Fruit fly (Drosophila melanogaster): ENCODE results near the gene CG11723.

dm6 chr2L:2191404-2191803, 44.3 kb upstream of the CG11723 start:
- TF ChIP-seq CTCF (optimal IDR thresholded peaks at IDR 0.05) (no peak), CG8478 (optimal IDR thresholded peaks at IDR 0.05) (no peak)
